Worm (Caenorhabditis elegans) whole organism, L1 larva: ENCODE data around the gene col-84.

Experiments
- alr-1 ChIP-seq: fragments of 200-800 bp; sonication (Bioruptor generic); optimal IDR thresholded peaks from 2 replicates; lab custom pipeline; 2018; ENCODE audit warnings: borderline replicate concordance, mild to moderate bottlenecking, missing genetic modification characterization, missing compliant biosample characterization
- ceh-90 ChIP-seq: sonication (generic microtip); optimal IDR thresholded peaks from 2 replicates; lab custom pipeline; 2016; ENCODE audit warnings: missing genetic modification characterization, missing compliant biosample characterization
- nhr-12 ChIP-seq: sonication (generic microtip); optimal IDR thresholded peaks from 2 replicates; lab custom pipeline; 2017; ENCODE audit warnings: missing biosample characterization, missing genetic modification characterization
- nhr-237 ChIP-seq: fragments of 150-350 bp; optimal IDR thresholded peaks from 2 replicates; lab custom pipeline; 2014; ENCODE audit warnings: missing biosample characterization, missing genetic modification characterization
- pqm-1 ChIP-seq: sonication (generic microtip); optimal IDR thresholded peaks from 3 replicates; lab custom pipeline; 2017; ENCODE audit warnings: missing biosample characterization, missing genetic modification characterization
- snpc-4 ChIP-seq: fragments of 150-350 bp; optimal IDR thresholded peaks from 2 replicates; lab custom pipeline; 2014; ENCODE audit warnings: missing biosample characterization, missing genetic modification characterization
- tbx-2 ChIP-seq: sonication (generic microtip); optimal IDR thresholded peaks from 2 replicates; lab custom pipeline; 2016; ENCODE audit warnings: missing genetic modification characterization, missing compliant biosample characterization
- unc-62 ChIP-seq: fragments of 150-350 bp; optimal IDR thresholded peaks from 2 replicates; lab custom pipeline; 2014; ENCODE audit warnings: missing biosample characterization, missing genetic modification reagents, missing genetic modification characterization

- TF ChIP-seq unc-62 (GFP tag; lab: Kevin White, UChicago) (no peak), tbx-2 (peak; percentile 41), pqm-1 (tag; lab: Kevin White, UChicago) (no peak), ceh-90 (tag; lab: Kevin White, UChicago) (no peak), snpc-4 (tag; lab: Kevin White, UChicago) (no peak), alr-1 (tag; lab: Kevin White, UChicago) (no peak), nhr-12 (tag; lab: Kevin White, UChicago) (no peak), nhr-237 (tag; lab: Kevin White, UChicago) (no peak)
Observed at ce11 chrII:11838353-11838752, 30.0 kb upstream of the col-84 start.
